Fruit fly (Drosophila melanogaster) whole organism, embryonic: ENCODE results near the gene CG42393.
A peak's percentile ranks its signal among the peaks of the same experiment; 100 is the strongest.

Experiments used
- Aef1 ChIP-seq: fragments of 200-800 bp; sonication (Bioruptor generic); IDR thresholded peaks from 3 replicates; pipeline ENCODE4 v1.3.6; 2022; ENCODE audit warnings: missing biosample characterization, missing genetic modification characterization
- CG12104 ChIP-seq: fragments of 200-800 bp; sonication (Bioruptor generic); optimal IDR thresholded peaks from 3 replicates; lab custom pipeline; 2016; ENCODE audit warnings: missing biosample characterization, missing genetic modification characterization
- CG2712 ChIP-seq: fragments of 200-800 bp; optimal IDR thresholded peaks from 3 replicates; lab custom pipeline; 2019; ENCODE audit warnings: missing biosample characterization, mild to moderate bottlenecking, missing genetic modification characterization, moderate library complexity
- CG34422 ChIP-seq: fragments of 200-800 bp; sonication (Bioruptor generic); IDR thresholded peaks from 3 replicates; pipeline ENCODE4 v1.3.6; 2022; ENCODE audit warnings: missing biosample characterization, missing genetic modification characterization
- CG6854 ChIP-seq: fragments of 200-800 bp; sonication (Bioruptor generic); optimal IDR thresholded peaks from 3 replicates; lab custom pipeline; 2017; ENCODE audit warnings: missing biosample characterization, mild to moderate bottlenecking, missing genetic modification characterization
- CG7372 ChIP-seq: fragments of 200-800 bp; sonication (Bioruptor generic); IDR thresholded peaks from 2 replicates; pipeline ENCODE4 v1.3.6; 2022; ENCODE audit warnings: missing biosample characterization, missing genetic modification characterization
- Hr78 ChIP-seq, 2 experiments: fragments of 200-800 bp in 1 of 2; fragments of >200 bp in 1 of 2; sonication (Bioruptor generic) in 1 of 2; optimal IDR thresholded peaks; 2 replicates each; lab custom pipeline; 2017 to 2019; ENCODE audit warnings: missing biosample characterization in 2 of 2, missing genetic modification characterization in 2 of 2, mild to moderate bottlenecking in 1 of 2, moderate library complexity in 1 of 2
- kni ChIP-seq: fragments of 200-800 bp; sonication (Bioruptor generic); optimal IDR thresholded peaks from 3 replicates; lab custom pipeline; 2017; ENCODE audit warnings: mild to moderate bottlenecking, missing biosample characterization, missing genetic modification reagents, missing genetic modification characterization
- run ChIP-seq: fragments of 200-800 bp; sonication (Bioruptor generic); optimal IDR thresholded peaks from 3 replicates; lab custom pipeline; 2018; ENCODE audit warnings: missing biosample characterization, mild to moderate bottlenecking, missing genetic modification characterization
- toy ChIP-seq: fragments of 200-800 bp; sonication (Bioruptor generic); IDR thresholded peaks from 2 replicates; pipeline ENCODE4 v1.3.6; 2022; ENCODE audit warnings: missing biosample characterization, missing genetic modification characterization

dm6 chr3L:18019645-18020509 is 22.7 kb upstream of the CG42393 start:
- TF ChIP-seq kni (GFP tag; lab: Kevin White, UChicago) (peak; percentile 79), CG6854 (GFP tag; lab: Kevin White, UChicago) (peak; percentile 92), Aef1 (GFP tag; lab: Robert Waterston, UW) (peak; percentile 55; the same call in 1 of the 3 replicates), CG2712 (tag; lab: Kevin White, UChicago) (peak; percentile 83), CG7372 (GFP tag; lab: Robert Waterston, UW) (peak; percentile 71), CG34422 (GFP tag; lab: Robert Waterston, UW) (peak; percentile 59; the same call in 1 of the 3 replicates), run (tag; lab: Kevin White, UChicago) (peak; percentile 18), CG12104 (GFP tag; lab: Kevin White, UChicago) (peak; percentile 82), Hr78 (GFP tag; optimal IDR thresholded peaks at IDR 0.05; lab: Kevin White, UChicago) (peak in 1 of 2 experiments; percentile 66), toy (GFP tag; lab: Robert Waterston, UW) (peak; percentile 68; the same call in 1 of the 2 replicates)
